Fruit fly (Drosophila melanogaster) whole organism, embryonic: ENCODE data around the gene lab.
A peak's percentile ranks its signal among the peaks of the same experiment; 100 is the strongest.

ENCODE experiments used
- Ada2b ChIP-seq: fragments of 200-800 bp; sonication (Bioruptor generic); IDR thresholded peaks from 2 replicates; pipeline ENCODE4 v1.3.6; 2022; ENCODE audit warnings: missing biosample characterization, missing genetic modification characterization
- Asciz ChIP-seq: fragments of 200-800 bp; sonication (Bioruptor generic); optimal IDR thresholded peaks from 2 replicates; lab custom pipeline; 2017; ENCODE audit warnings: missing biosample characterization, mild to moderate bottlenecking, missing genetic modification characterization, missing genetic modification reagents
- Atf6 ChIP-seq: fragments of 200-800 bp; sonication (Bioruptor generic); IDR thresholded peaks from 2 replicates; pipeline ENCODE4 v1.3.6; 2022; ENCODE audit warnings: missing biosample characterization, missing genetic modification characterization
- Awh ChIP-seq: fragments of 200-800 bp; sonication (Bioruptor generic); IDR thresholded peaks from 2 replicates; pipeline ENCODE4, ENCODE4 v1.3.6; 2022; ENCODE audit warnings: missing biosample characterization, missing genetic modification characterization
- Bdp1 ChIP-seq: fragments of 200-800 bp; sonication (Bioruptor generic); optimal IDR thresholded peaks from 3 replicates; lab custom pipeline; 2016; ENCODE audit warnings: missing biosample characterization, missing genetic modification characterization
- CG10147 ChIP-seq: fragments of 200-800 bp; sonication (Bioruptor generic); optimal IDR thresholded peaks from 2 replicates; lab custom pipeline; 2019; ENCODE audit warnings: missing biosample characterization, mild to moderate bottlenecking, missing genetic modification characterization, moderate library complexity
- CG10431 ChIP-seq: fragments of 200-800 bp; sonication (Bioruptor generic); optimal IDR thresholded peaks from 3 replicates; lab custom pipeline; 2018; ENCODE audit warnings: missing biosample characterization, mild to moderate bottlenecking, missing genetic modification characterization
- CG11560 ChIP-seq: fragments of 200-800 bp; sonication (Bioruptor generic); IDR thresholded peaks from 3 replicates; pipeline ENCODE4 v1.3.6; 2022; ENCODE audit warnings: missing biosample characterization, missing genetic modification characterization
- CG13624 ChIP-seq: fragments of 200-800 bp; sonication (Bioruptor generic); optimal IDR thresholded peaks from 2 replicates; lab custom pipeline; 2016; ENCODE audit warnings: missing biosample characterization, missing genetic modification characterization
- CG17612 ChIP-seq: fragments of 200-800 bp; sonication (Bioruptor generic); IDR thresholded peaks from 2 replicates; pipeline ENCODE4 v1.3.6; 2022; ENCODE audit warnings: missing biosample characterization, missing genetic modification characterization
- CG17912 ChIP-seq: fragments of 200-800 bp; sonication (Bioruptor generic); optimal IDR thresholded peaks from 2 replicates; lab custom pipeline; 2018; ENCODE audit warnings: missing biosample characterization, mild to moderate bottlenecking, missing genetic modification characterization
- CG18476 ChIP-seq: fragments of 200-800 bp; sonication (Bioruptor generic); optimal IDR thresholded peaks from 2 replicates; lab custom pipeline; 2016; ENCODE audit warnings: missing biosample characterization, mild to moderate bottlenecking, missing genetic modification characterization
- CG18599 ChIP-seq: fragments of 200-800 bp; sonication (Bioruptor generic); optimal IDR thresholded peaks from 3 replicates; lab custom pipeline; 2017; ENCODE audit warnings: missing biosample characterization, missing genetic modification characterization, mild to moderate bottlenecking, moderate library complexity, missing genetic modification reagents
- CG30403 ChIP-seq: fragments of 200-800 bp; sonication (Bioruptor generic); optimal IDR thresholded peaks from 3 replicates; lab custom pipeline; 2016; ENCODE audit warnings: missing biosample characterization, missing genetic modification characterization
- CG31365 ChIP-seq: fragments of 200-800 bp; sonication (Bioruptor generic); optimal IDR thresholded peaks from 2 replicates; lab custom pipeline; 2018; ENCODE audit warnings: missing biosample characterization, mild to moderate bottlenecking, missing genetic modification characterization
- CG42726 ChIP-seq: fragments of 200-800 bp; sonication (Bioruptor generic); IDR thresholded peaks from 2 replicates; pipeline ENCODE4 v1.3.6; 2022; ENCODE audit warnings: missing biosample characterization, missing genetic modification characterization; ENCODE audit not compliant: partially characterized antibody
- CG5953 ChIP-seq: fragments of 200-800 bp; sonication (Bioruptor generic); IDR thresholded peaks from 2 replicates; pipeline ENCODE4 v1.3.6; 2022; ENCODE audit warnings: missing biosample characterization, missing genetic modification characterization
- CG7786 ChIP-seq: fragments of 200-800 bp; sonication (Bioruptor generic); optimal IDR thresholded peaks from 2 replicates; lab custom pipeline; 2016; ENCODE audit warnings: missing biosample characterization, missing genetic modification characterization
- CG8388 ChIP-seq: fragments of 200-800 bp; sonication (Bioruptor generic); optimal IDR thresholded peaks from 2 replicates; lab custom pipeline; 2019; ENCODE audit warnings: missing biosample characterization, mild to moderate bottlenecking, missing genetic modification characterization, moderate library complexity
- CG8924 ChIP-seq: fragments of 200-800 bp; optimal IDR thresholded peaks from 3 replicates; lab custom pipeline; 2019; ENCODE audit warnings: missing biosample characterization, mild to moderate bottlenecking, missing genetic modification characterization, moderate library complexity
- CG9797 ChIP-seq: fragments of 200-800 bp; sonication (Bioruptor generic); optimal IDR thresholded peaks from 3 replicates; lab custom pipeline; 2018; ENCODE audit warnings: missing biosample characterization, mild to moderate bottlenecking, missing genetic modification characterization
- D ChIP-seq, 2 experiments: fragments of 200-800 bp in 1 of 2; fragments of >200 bp in 1 of 2; sonication (Bioruptor generic) in 1 of 2; optimal IDR thresholded peaks; 2 replicates in 1 of 2; 3 replicates in 1 of 2; lab custom pipeline; 2017; ENCODE audit warnings: mild to moderate bottlenecking in 1 of 2, missing biosample characterization in 1 of 2, missing genetic modification characterization in 1 of 2, missing genetic modification reagents in 1 of 2
- Dip3 ChIP-seq: fragments of 200-800 bp; sonication (Bioruptor generic); optimal IDR thresholded peaks from 3 replicates; lab custom pipeline; 2016; ENCODE audit warnings: missing biosample characterization, missing genetic modification characterization
- GATAe ChIP-seq: fragments of 200-800 bp; sonication (Bioruptor generic); conservative IDR thresholded peaks from 2 replicates; pipeline ENCODE4 v1.3.6; 2022; ENCODE audit warnings: missing biosample characterization, missing genetic modification characterization
- HmgZ ChIP-seq: fragments of 200-800 bp; sonication (Bioruptor generic); optimal IDR thresholded peaks from 2 replicates; lab custom pipeline; 2018; ENCODE audit warnings: missing biosample characterization, mild to moderate bottlenecking, missing genetic modification characterization
- Jarid2 ChIP-seq: fragments of 200-800 bp; sonication (Bioruptor generic); optimal IDR thresholded peaks from 3 replicates; lab custom pipeline; 2017; ENCODE audit warnings: mild to moderate bottlenecking, missing biosample characterization, missing genetic modification reagents, missing genetic modification characterization
- Mad ChIP-seq: fragments of 200-800 bp; sonication (Bioruptor generic); optimal IDR thresholded peaks from 2 replicates; lab custom pipeline; 2016; ENCODE audit warnings: missing biosample characterization, missing genetic modification characterization
- Meics ChIP-seq: fragments of 200-800 bp; sonication (Bioruptor generic); optimal IDR thresholded peaks from 2 replicates; lab custom pipeline; 2017; ENCODE audit warnings: missing biosample characterization, mild to moderate bottlenecking, missing genetic modification characterization
- NC2β ChIP-seq: fragments of 200-800 bp; sonication (Bioruptor generic); optimal IDR thresholded peaks from 2 replicates; lab custom pipeline; 2016; ENCODE audit warnings: missing biosample characterization, missing genetic modification characterization
- Ptx1 ChIP-seq: fragments of 200-800 bp; sonication (Bioruptor generic); IDR thresholded peaks from 2 replicates; pipeline ENCODE4 v1.3.6; 2022; ENCODE audit warnings: missing biosample characterization, missing genetic modification characterization
- Rx ChIP-seq: fragments of 200-800 bp; sonication (Bioruptor generic); IDR thresholded peaks from 2 replicates; pipeline ENCODE4 v1.3.6; 2022; ENCODE audit warnings: missing biosample characterization, missing genetic modification characterization
- ab ChIP-seq: fragments of 200-800 bp; sonication (Bioruptor generic); optimal IDR thresholded peaks from 2 replicates; lab custom pipeline; 2016; ENCODE audit warnings: missing biosample characterization, missing genetic modification characterization
- abd-A ChIP-seq: fragments of 200-800 bp; sonication (Bioruptor generic); optimal IDR thresholded peaks from 3 replicates; lab custom pipeline; 2019; ENCODE audit warnings: missing biosample characterization, mild to moderate bottlenecking, missing genetic modification characterization, moderate library complexity
- ara ChIP-seq: fragments of 200-800 bp; sonication (Bioruptor generic); IDR thresholded peaks from 2 replicates; pipeline ENCODE4 v1.3.6; 2022; ENCODE audit warnings: missing biosample characterization, missing genetic modification characterization
- ato ChIP-seq: fragments of 200-800 bp; sonication (Bioruptor generic); IDR thresholded peaks from 2 replicates; pipeline ENCODE4 v1.3.6; 2022; ENCODE audit warnings: missing biosample characterization, missing genetic modification characterization; ENCODE audit not compliant: partially characterized antibody
- cato ChIP-seq: fragments of 200-800 bp; sonication (Bioruptor generic); optimal IDR thresholded peaks from 2 replicates; lab custom pipeline; 2016; ENCODE audit warnings: missing biosample characterization, missing genetic modification characterization, borderline replicate concordance
- croc ChIP-seq: fragments of 200-800 bp; sonication (Bioruptor generic); conservative IDR thresholded peaks from 3 replicates; pipeline ENCODE4 v1.3.6; 2022; ENCODE audit warnings: missing biosample characterization, missing genetic modification characterization
- disco-r ChIP-seq: fragments of 200-800 bp; sonication (Bioruptor generic); optimal IDR thresholded peaks from 2 replicates; lab custom pipeline; 2016; ENCODE audit warnings: missing biosample characterization, missing genetic modification characterization
- dmrt99B ChIP-seq: fragments of 200-800 bp; sonication (Bioruptor generic); optimal IDR thresholded peaks from 2 replicates; lab custom pipeline; 2018; ENCODE audit warnings: missing biosample characterization, mild to moderate bottlenecking, missing genetic modification characterization, moderate library complexity
- gsb-n ChIP-seq: fragments of 200-800 bp; sonication (Bioruptor generic); optimal IDR thresholded peaks from 3 replicates; lab custom pipeline; 2018; ENCODE audit warnings: missing biosample characterization, mild to moderate bottlenecking, missing genetic modification characterization
- onecut ChIP-seq: fragments of 200-800 bp; sonication (Bioruptor generic); IDR thresholded peaks from 2 replicates; pipeline ENCODE4 v1.3.6; 2022; ENCODE audit warnings: missing biosample characterization, missing genetic modification characterization
- pan ChIP-seq, 4 experiments: fragments of >200 bp in 3 of 4; fragments of 200-800 bp in 1 of 4; sonication (Bioruptor generic) in 1 of 4; optimal IDR thresholded peaks in 3 of 4; IDR thresholded peaks in 1 of 4; 2 replicates each; pipeline versions ENCODE4 v1.3.6 to Lab custom; 2017 to 2022; ENCODE audit warnings: missing biosample characterization in 2 of 4, missing genetic modification characterization in 2 of 4, mixed read lengths in 1 of 4
- phol ChIP-seq: fragments of 200-800 bp; sonication (Bioruptor generic); optimal IDR thresholded peaks from 3 replicates; lab custom pipeline; 2018; ENCODE audit warnings: missing biosample characterization, mild to moderate bottlenecking, missing genetic modification characterization, moderate library complexity
- prd ChIP-seq, 3 experiments: fragments of >200 bp in 2 of 3; fragments of 200-800 bp in 1 of 3; sonication (Bioruptor generic) in 1 of 3; optimal IDR thresholded peaks in 2 of 3; IDR thresholded peaks in 1 of 3; 2 replicates in 2 of 3; 3 replicates in 1 of 3; pipeline versions ENCODE4 v1.3.6 to Lab custom; 2017 to 2022; ENCODE audit warnings: missing biosample characterization in 1 of 3, missing genetic modification characterization in 1 of 3
- salm ChIP-seq: fragments of 200-800 bp; sonication (Bioruptor generic); optimal IDR thresholded peaks from 2 replicates; lab custom pipeline; 2018; ENCODE audit warnings: missing biosample characterization, mild to moderate bottlenecking, missing genetic modification characterization
- schlank ChIP-seq: fragments of 200-800 bp; sonication (Bioruptor generic); optimal IDR thresholded peaks from 2 replicates; lab custom pipeline; 2018; ENCODE audit warnings: missing biosample characterization, mild to moderate bottlenecking, missing genetic modification characterization
- tgo ChIP-seq: fragments of 200-800 bp; sonication (Bioruptor generic); IDR thresholded peaks from 3 replicates; pipeline ENCODE4 v1.3.6; 2022; ENCODE audit warnings: missing biosample characterization, missing genetic modification characterization
- unpg ChIP-seq: fragments of 200-800 bp; sonication (Bioruptor generic); optimal IDR thresholded peaks from 3 replicates; lab custom pipeline; 2018; ENCODE audit warnings: missing biosample characterization, mild to moderate bottlenecking, missing genetic modification characterization, moderate library complexity
- yki ChIP-seq: fragments of >200 bp; optimal IDR thresholded peaks from 3 replicates; lab custom pipeline; 2018

Gene lab

DNA sequence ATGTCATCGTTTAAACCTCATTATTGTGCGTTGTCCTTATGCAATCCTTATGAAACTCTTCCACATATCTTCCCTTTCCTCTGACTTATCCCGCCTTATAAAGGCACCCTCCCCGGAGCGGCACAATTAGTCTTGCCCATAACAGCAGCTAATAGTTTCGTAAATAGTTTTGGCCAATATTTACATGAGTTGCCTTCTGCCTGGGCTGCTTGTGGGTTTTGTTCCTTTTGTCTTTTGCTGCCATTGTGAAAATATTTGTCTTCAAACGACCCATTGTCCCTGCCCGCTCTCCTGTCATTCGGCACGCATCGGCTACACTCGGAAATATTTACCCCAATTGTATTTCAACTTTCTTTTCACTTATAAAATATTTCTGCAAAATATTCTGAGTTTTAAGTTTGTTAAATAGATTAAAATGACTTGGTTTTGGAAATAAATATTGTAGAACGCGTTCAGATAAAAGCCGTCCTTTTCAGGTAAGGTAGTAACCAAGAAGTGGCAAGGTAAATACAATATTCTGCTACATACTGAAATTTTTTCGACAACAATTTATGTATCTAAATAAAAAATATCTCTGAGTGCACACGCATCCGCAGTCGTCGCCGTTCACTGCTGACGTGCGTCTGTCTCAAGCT lies 45.3 kb upstream of the lab start (continued):
- TF ChIP-seq NC2β (no peak), CG9797 (GFP tag; lab: Kevin White, UChicago) (no peak), pan (optimal IDR thresholded peaks at IDR 0.05; lab: Kevin White, UChicago) (no peak), pan (GFP tag; optimal IDR thresholded peaks at IDR 0.05 in 1 of 2, IDR thresholded peaks at IDR 0.05 in 1 of 2) (peak in 1 of 2 experiments; percentile 29), Ptx1 (GFP tag; lab: Robert Waterston, UW) (no peak), CG8924 (tag; lab: Kevin White, UChicago) (peak; percentile 52), disco-r (GFP tag; lab: Kevin White, UChicago) (no peak), ab (GFP tag; lab: Kevin White, UChicago) (no peak), ato (no peak), CG17912 (no peak), unpg (GFP tag; lab: Kevin White, UChicago) (peak; percentile 28), D (optimal IDR thresholded peaks at IDR 0.05; lab: Kevin White, UChicago) (peak; percentile 59), D (GFP tag; optimal IDR thresholded peaks at IDR 0.05; lab: Kevin White, UChicago) (peak; percentile 66), salm (tag; lab: Kevin White, UChicago) (no peak), CG30403 (peak; percentile 40), CG8388 (peak; percentile 42), croc (GFP tag; lab: Robert Waterston, UW) (no peak), CG10431 (GFP tag; lab: Kevin White, UChicago) (no peak), Mad (GFP tag; lab: Kevin White, UChicago) (no peak), Rx (no peak), CG18599 (GFP tag; lab: Kevin White, UChicago) (no peak), Awh (GFP tag; lab: Robert Waterston, UW) (no peak), Meics (no peak), CG5953 (no peak), Asciz (GFP tag; lab: Kevin White, UChicago) (no peak), Atf6 (no peak), gsb-n (tag; lab: Kevin White, UChicago) (peak; percentile 67), dmrt99B (tag; lab: Kevin White, UChicago) (peak; percentile 66), ara (GFP tag; lab: Robert Waterston, UW) (0 out of 2 replicates have a peak, but pooled peaks have one; percentile 40), yki (lab: Kevin White, UChicago) (no peak), tgo (GFP tag; lab: Robert Waterston, UW) (no peak), HmgZ (tag; lab: Kevin White, UChicago) (no peak), Ada2b (GFP tag; lab: Robert Waterston, UW) (no peak), prd (optimal IDR thresholded peaks at IDR 0.05; lab: Kevin White, UChicago) (no peak), prd (GFP tag; IDR thresholded peaks at IDR 0.05; lab: Robert Waterston, UW) (peak; percentile 69; the same call in 2 of the 3 replicates), Dip3 (no peak), Jarid2 (GFP tag; lab: Kevin White, UChicago) (no peak), cato (GFP tag; lab: Kevin White, UChicago) (no peak), CG13624 (GFP tag; lab: Kevin White, UChicago) (no peak), CG42726 (no peak), CG7786 (no peak), CG18476 (GFP tag; lab: Kevin White, UChicago) (no peak), CG11560 (tag; lab: Robert Waterston, UW) (no peak), Bdp1 (GFP tag; lab: Kevin White, UChicago) (no peak), abd-A (no peak), CG10147 (no peak), GATAe (GFP tag; lab: Robert Waterston, UW) (no peak), phol (peak; percentile 71), CG17612 (GFP tag; lab: Robert Waterston, UW) (no peak), schlank (tag; lab: Kevin White, UChicago) (no peak), onecut (GFP tag; lab: Robert Waterston, UW) (0 out of 2 replicates have a peak, but pooled peaks have one; percentile 18), CG31365 (tag; lab: Kevin White, UChicago) (no peak)
